Worm (Caenorhabditis elegans) whole organism, young adult: ENCODE measurements around the gene F44E5.1.

ENCODE experiments used
- B0019.2 ChIP-seq: fragments of 200-800 bp; sonication (Bioruptor generic); conservative IDR thresholded peaks from 2 replicates; pipeline ENCODE4 v1.3.6; 2022; ENCODE audit warnings: missing genetic modification reagents, missing genetic modification characterization, missing compliant biosample characterization
- B0035.1 ChIP-seq: sonication (generic microtip); optimal IDR thresholded peaks from 2 replicates; lab custom pipeline; 2016; ENCODE audit warnings: missing genetic modification characterization, mild to moderate bottlenecking, missing compliant biosample characterization, missing genotype, missing genetic modification reagents
- B0261.1 ChIP-seq: sonication (generic microtip); optimal IDR thresholded peaks from 2 replicates; lab custom pipeline; 2016; ENCODE audit warnings: mild to moderate bottlenecking, missing genetic modification characterization, moderate library complexity, missing compliant biosample characterization
- B0336.3 ChIP-seq: fragments of 200-800 bp; sonication (Bioruptor generic); IDR thresholded peaks from 2 replicates; pipeline ENCODE4 v1.3.6; 2022; ENCODE audit warnings: missing genetic modification characterization, missing compliant biosample characterization
- C17E4.6 ChIP-seq: fragments of 200-800 bp; sonication (Bioruptor generic); IDR thresholded peaks from 2 replicates; pipeline ENCODE4 v1.3.6; 2022; ENCODE audit warnings: missing genetic modification reagents, missing genetic modification characterization, missing compliant biosample characterization
- F23B12.7 ChIP-seq: sonication (generic microtip); optimal IDR thresholded peaks from 2 replicates; lab custom pipeline; 2017; ENCODE audit warnings: missing genetic modification characterization, mild to moderate bottlenecking, missing compliant biosample characterization, antibody characterized with exemption, moderate library complexity; ENCODE audit not compliant: insufficient read depth
- F37B4.10 ChIP-seq: fragments of 200-800 bp; sonication (Bioruptor generic); IDR thresholded peaks from 2 replicates; pipeline ENCODE4 v1.3.6; 2022; ENCODE audit warnings: missing genetic modification characterization, missing compliant biosample characterization
- F39B2.1 ChIP-seq: fragments of 200-800 bp; sonication (Bioruptor generic); IDR thresholded peaks from 2 replicates; pipeline ENCODE4 v1.3.6; 2022; ENCODE audit warnings: missing genetic modification reagents, missing genetic modification characterization, missing compliant biosample characterization
- F52B5.7 ChIP-seq: sonication (generic microtip); optimal IDR thresholded peaks from 2 replicates; lab custom pipeline; 2016; ENCODE audit warnings: mild to moderate bottlenecking, missing genetic modification characterization, missing compliant biosample characterization
- F55B11.4 ChIP-seq: sonication (generic microtip); optimal IDR thresholded peaks from 2 replicates; lab custom pipeline; 2016; ENCODE audit warnings: missing compliant biosample characterization, missing genetic modification characterization, borderline replicate concordance; ENCODE audit not compliant: insufficient read depth
- K11D2.4 ChIP-seq: fragments of 200-800 bp; sonication (Bioruptor generic); IDR thresholded peaks from 2 replicates; pipeline ENCODE4 v1.3.6; 2022; ENCODE audit warnings: missing genetic modification reagents, missing genetic modification characterization, missing compliant biosample characterization
- T07F8.4 ChIP-seq: sonication (generic microtip); optimal IDR thresholded peaks from 2 replicates; lab custom pipeline; 2016; ENCODE audit warnings: mild to moderate bottlenecking, missing genetic modification characterization, moderate library complexity, missing compliant biosample characterization
- Y56A3A.18 ChIP-seq: fragments of 200-800 bp; sonication (Bioruptor generic); IDR thresholded peaks from 2 replicates; pipeline ENCODE4 v1.3.6; 2022; ENCODE audit warnings: missing genetic modification reagents, missing genetic modification characterization, missing compliant biosample characterization
- Y67H2A.10 ChIP-seq: fragments of 200-800 bp; sonication (Bioruptor generic); conservative IDR thresholded peaks from 2 replicates; pipeline ENCODE4 v1.3.6; 2022; ENCODE audit warnings: missing genetic modification reagents, missing genetic modification characterization, missing compliant biosample characterization
- Y95B8A.8 ChIP-seq: fragments of 200-800 bp; sonication (Bioruptor generic); IDR thresholded peaks from 2 replicates; pipeline ENCODE4 v1.3.6; 2022; ENCODE audit warnings: missing genetic modification reagents, missing genetic modification characterization, missing compliant biosample characterization
- aptf-2 ChIP-seq: fragments of 200-800 bp; sonication (Bioruptor generic); conservative IDR thresholded peaks from 2 replicates; pipeline ENCODE4 v1.3.6; 2022; ENCODE audit warnings: missing genetic modification reagents, missing genetic modification characterization, missing compliant biosample characterization
- aptf-3 ChIP-seq: fragments of 200-800 bp; sonication (Bioruptor generic); IDR thresholded peaks from 2 replicates; pipeline ENCODE4 v1.3.6; 2022; ENCODE audit warnings: missing genetic modification characterization, missing compliant biosample characterization
- atf-7 ChIP-seq: sonication (generic microtip); optimal IDR thresholded peaks from 2 replicates; lab custom pipeline; 2017; ENCODE audit warnings: mild to moderate bottlenecking, missing genetic modification characterization, missing compliant biosample characterization
- athp-1 ChIP-seq: sonication (generic microtip); optimal IDR thresholded peaks from 2 replicates; lab custom pipeline; 2017; ENCODE audit warnings: mild to moderate bottlenecking, missing genetic modification characterization, missing compliant biosample characterization
- attf-3 ChIP-seq: fragments of 200-800 bp; sonication (Bioruptor generic); conservative IDR thresholded peaks from 2 replicates; pipeline ENCODE4 v1.3.6; 2022; ENCODE audit warnings: missing genetic modification reagents, missing genetic modification characterization, missing compliant biosample characterization
- bed-1 ChIP-seq: fragments of 200-800 bp; sonication (Bioruptor generic); IDR thresholded peaks from 2 replicates; pipeline ENCODE4 v1.3.6; 2022; ENCODE audit warnings: missing genetic modification reagents, missing genetic modification characterization, missing compliant biosample characterization
- bed-2 ChIP-seq: fragments of 200-800 bp; sonication (Bioruptor generic); IDR thresholded peaks from 2 replicates; pipeline ENCODE4 v1.3.6; 2022; ENCODE audit warnings: missing genetic modification reagents, missing genetic modification characterization, missing compliant biosample characterization
- cebp-1 ChIP-seq, 2 experiments: fragments of 200-800 bp in 1 of 2; sonication (Bioruptor generic) in 1 of 2; sonication (generic microtip) in 1 of 2; IDR thresholded peaks in 1 of 2; optimal IDR thresholded peaks in 1 of 2; 2 replicates each; pipeline versions ENCODE4 v1.3.6 to Lab custom; 2017 to 2022; ENCODE audit warnings: missing compliant biosample characterization in 2 of 2, missing genetic modification characterization in 2 of 2, mild to moderate bottlenecking in 1 of 2, missing genetic modification reagents in 1 of 2, moderate library complexity in 1 of 2
- ceh-27 ChIP-seq: fragments of 200-800 bp; sonication (Bioruptor generic); optimal IDR thresholded peaks from 2 replicates; lab custom pipeline; 2018; ENCODE audit warnings: mild to moderate bottlenecking, missing genetic modification characterization, moderate library complexity, missing compliant biosample characterization
- ceh-40 ChIP-seq: fragments of 200-800 bp; sonication (Bioruptor generic); IDR thresholded peaks from 2 replicates; pipeline ENCODE4 v1.3.6; 2022; ENCODE audit warnings: missing genetic modification characterization, missing compliant biosample characterization
- egl-18 ChIP-seq: fragments of 200-800 bp; sonication (Bioruptor generic); IDR thresholded peaks from 2 replicates; pipeline ENCODE4 v1.3.6; 2022; ENCODE audit warnings: missing genetic modification reagents, missing genetic modification characterization, missing compliant biosample characterization
- egl-44 ChIP-seq: fragments of 200-800 bp; sonication (Bioruptor generic); IDR thresholded peaks from 2 replicates; pipeline ENCODE4 v1.3.6; 2022; ENCODE audit warnings: missing genetic modification reagents, missing genetic modification characterization, missing compliant biosample characterization
- ekl-4 ChIP-seq: fragments of 200-800 bp; sonication (Bioruptor generic); IDR thresholded peaks from 2 replicates; pipeline ENCODE4 v1.3.6; 2022; ENCODE audit warnings: missing genetic modification reagents, missing genetic modification characterization, missing compliant biosample characterization
- hmg-1.2 ChIP-seq: fragments of 200-800 bp; sonication (Bioruptor generic); IDR thresholded peaks from 2 replicates; pipeline ENCODE4 v1.3.6; 2022; ENCODE audit warnings: missing genetic modification reagents, missing genetic modification characterization, missing compliant biosample characterization
- hsf-1 ChIP-seq: fragments of 200-800 bp; sonication (Bioruptor generic); IDR thresholded peaks from 2 replicates; pipeline ENCODE4 v1.3.6; 2022; ENCODE audit warnings: missing genetic modification reagents, missing genetic modification characterization, missing compliant biosample characterization
- lin-40 ChIP-seq: sonication (generic microtip); optimal IDR thresholded peaks from 2 replicates; lab custom pipeline; 2016; ENCODE audit warnings: missing genetic modification characterization, mild to moderate bottlenecking, missing compliant biosample characterization, missing genotype, missing genetic modification reagents
- mel-28 ChIP-seq: sonication (generic microtip); optimal IDR thresholded peaks from 2 replicates; lab custom pipeline; 2016; ENCODE audit warnings: borderline replicate concordance, mild to moderate bottlenecking, missing genetic modification characterization, missing compliant biosample characterization
- nfya-2 ChIP-seq: fragments of 200-800 bp; sonication (Bioruptor generic); IDR thresholded peaks from 2 replicates; pipeline ENCODE4 v1.3.6; 2022; ENCODE audit warnings: missing genetic modification reagents, missing genetic modification characterization, missing compliant biosample characterization
- nhr-120 ChIP-seq: fragments of 200-800 bp; sonication (Bioruptor generic); IDR thresholded peaks from 2 replicates; pipeline ENCODE4 v1.3.6; 2022; ENCODE audit warnings: missing genetic modification characterization, missing compliant biosample characterization
- nhr-179 ChIP-seq: sonication (generic microtip); optimal IDR thresholded peaks from 2 replicates; lab custom pipeline; 2016; ENCODE audit warnings: mild to moderate bottlenecking, missing genetic modification characterization, missing compliant biosample characterization
- nhr-90 ChIP-seq: sonication (generic microtip); optimal IDR thresholded peaks from 2 replicates; lab custom pipeline; 2016; ENCODE audit warnings: missing genotype, mild to moderate bottlenecking, missing genetic modification characterization, missing compliant biosample characterization
- rpc-1 ChIP-seq, 2 experiments: fragments of 150-350 bp in 1 of 2; sonication (generic microtip) in 1 of 2; optimal IDR thresholded peaks; 2 replicates each; lab custom pipeline; 2014 to 2018; ENCODE audit warnings: missing biosample characterization in 1 of 2, missing genetic modification characterization in 1 of 2, missing genetic modification reagents in 1 of 2, missing genotype in 1 of 2
- sdz-38 ChIP-seq: sonication (generic microtip); optimal IDR thresholded peaks from 2 replicates; lab custom pipeline; 2016; ENCODE audit warnings: missing genotype, missing genetic modification characterization, missing compliant biosample characterization
- sea-2 ChIP-seq: fragments of 200-800 bp; sonication (Bioruptor generic); IDR thresholded peaks from 2 replicates; pipeline ENCODE4 v1.3.6; 2022; ENCODE audit warnings: missing genetic modification characterization, missing compliant biosample characterization
- snpc-1.3 ChIP-seq: sonication (generic microtip); optimal IDR thresholded peaks from 2 replicates; lab custom pipeline; 2017; ENCODE audit warnings: missing genetic modification characterization, mild to moderate bottlenecking, missing compliant biosample characterization, antibody characterized with exemption, moderate library complexity, missing genotype, missing genetic modification reagents; ENCODE audit not compliant: insufficient read depth
- sptf-2 ChIP-seq: fragments of 200-800 bp; sonication (Bioruptor generic); optimal IDR thresholded peaks from 2 replicates; lab custom pipeline; 2018; ENCODE audit warnings: mild to moderate bottlenecking, missing genetic modification characterization, missing compliant biosample characterization
- tbp1 ChIP-seq: fragments of 200-800 bp; sonication (Bioruptor generic); optimal IDR thresholded peaks from 2 replicates; lab custom pipeline; 2018; ENCODE audit warnings: mild to moderate bottlenecking, missing genetic modification characterization, missing compliant biosample characterization
- zfh-2 ChIP-seq: fragments of 200-800 bp; sonication (Bioruptor generic); conservative IDR thresholded peaks from 2 replicates; pipeline ENCODE4 v1.3.6; 2022; ENCODE audit warnings: missing genetic modification reagents, missing genetic modification characterization, missing compliant biosample characterization
- zim-3 ChIP-seq: sonication (generic microtip); optimal IDR thresholded peaks from 2 replicates; lab custom pipeline; 2017; ENCODE audit warnings: mild to moderate bottlenecking, missing genetic modification characterization, moderate library complexity, missing compliant biosample characterization
- ztf-22 ChIP-seq: fragments of 200-800 bp; sonication (Bioruptor generic); optimal IDR thresholded peaks from 2 replicates; lab custom pipeline; 2018; ENCODE audit warnings: mild to moderate bottlenecking, missing genetic modification characterization, moderate library complexity, missing compliant biosample characterization
- ztf-28 ChIP-seq: fragments of 200-800 bp; sonication (Bioruptor generic); IDR thresholded peaks from 2 replicates; pipeline ENCODE4 v1.3.6; 2022; ENCODE audit warnings: missing genetic modification reagents, missing genetic modification characterization, missing compliant biosample characterization

Gene F44E5.1

ce11 chrII:11728545-11729105 lies 45.7 kb downstream of the F44E5.1 start, which contains the start of gene alh-8 (continued):
- TF ChIP-seq rpc-1 (optimal IDR thresholded peaks at IDR 0.05; lab: Kevin White, UChicago) (no peak), rpc-1 (tag; optimal IDR thresholded peaks at IDR 0.05; lab: Kevin White, UChicago) (no peak), bed-1 (GFP tag; lab: Robert Waterston, UW) (no peak), B0336.3 (GFP tag; lab: Robert Waterston, UW) (no peak; the same call in 1 of the 2 replicates), F55B11.4 (tag; lab: Kevin White, UChicago) (no peak), T07F8.4 (tag; lab: Kevin White, UChicago) (no peak), Y56A3A.18 (no peak), zfh-2 (GFP tag; lab: Robert Waterston, UW) (no peak), ceh-40 (GFP tag; lab: Robert Waterston, UW) (no peak), ceh-27 (GFP tag; lab: Kevin White, UChicago) (no peak), K11D2.4 (no peak), egl-18 (GFP tag; lab: Robert Waterston, UW) (no peak), Y67H2A.10 (GFP tag; lab: Robert Waterston, UW) (no peak), egl-44 (GFP tag; lab: Robert Waterston, UW) (no peak), aptf-2 (no peak), bed-2 (no peak), athp-1 (tag; lab: Kevin White, UChicago) (peak; percentile 5), ekl-4 (GFP tag; lab: Robert Waterston, UW) (peak; percentile 63), nhr-90 (tag; lab: Kevin White, UChicago) (peak; percentile 5), tbp1 (peak; percentile 43), C17E4.6 (GFP tag; lab: Robert Waterston, UW) (no peak), F37B4.10 (GFP tag; lab: Robert Waterston, UW) (no peak), zim-3 (tag; lab: Kevin White, UChicago) (no peak), aptf-3 (GFP tag; lab: Robert Waterston, UW) (no peak), ztf-22 (GFP tag; lab: Kevin White, UChicago) (peak; percentile 29), attf-3 (GFP tag; lab: Robert Waterston, UW) (0 out of 2 replicates have a peak, but pooled peaks have one; percentile 20), F52B5.7 (tag; lab: Kevin White, UChicago) (no peak), F23B12.7 (no peak), hsf-1 (GFP tag; lab: Robert Waterston, UW) (no peak; the same call in 1 of the 2 replicates), Y95B8A.8 (GFP tag; lab: Robert Waterston, UW) (0 out of 2 replicates have a peak, but pooled peaks have one; percentile 43), snpc-1.3 (tag; lab: Kevin White, UChicago) (no peak), mel-28 (tag; lab: Kevin White, UChicago) (no peak), F39B2.1 (no peak), ztf-28 (no peak), hmg-1.2 (GFP tag; lab: Robert Waterston, UW) (peak; percentile 33; the same call in 1 of the 2 replicates), nhr-120 (GFP tag; lab: Robert Waterston, UW) (no peak), sdz-38 (no peak), B0019.2 (GFP tag; lab: Robert Waterston, UW) (no peak), lin-40 (tag; lab: Kevin White, UChicago) (peak; percentile 25), nhr-179 (no peak), cebp-1 (GFP tag; IDR thresholded peaks at IDR 0.05; lab: Robert Waterston, UW) (no peak; the same call in 1 of the 2 replicates), cebp-1 (tag; optimal IDR thresholded peaks at IDR 0.05; lab: Kevin White, UChicago) (peak; percentile 61), B0261.1 (no peak), sea-2 (no peak), sptf-2 (GFP tag; lab: Kevin White, UChicago) (no peak), B0035.1 (no peak), atf-7 (tag; lab: Kevin White, UChicago) (peak; percentile 61), nfya-2 (GFP tag; lab: Robert Waterston, UW) (no peak)
